Worm (Caenorhabditis elegans) whole organism, early embryonic: ENCODE measurements around the gene dpf-2.

ENCODE experiments used
- B0310.2 ChIP-seq: sonication (generic microtip); optimal IDR thresholded peaks from 2 replicates; lab custom pipeline; 2016; ENCODE audit warnings: mild to moderate bottlenecking, missing genetic modification characterization, missing compliant biosample characterization
- F13C5.2 ChIP-seq: sonication (generic microtip); optimal IDR thresholded peaks from 2 replicates; lab custom pipeline; 2017; ENCODE audit warnings: mild to moderate bottlenecking, missing genetic modification characterization, inconsistent platforms, missing compliant biosample characterization
- aly-1 ChIP-seq: sonication (generic microtip); optimal IDR thresholded peaks from 2 replicates; lab custom pipeline; 2016; ENCODE audit warnings: missing genetic modification characterization, missing compliant biosample characterization
- ama-1 ChIP-seq: fragments of 150-350 bp; optimal IDR thresholded peaks from 2 replicates; lab custom pipeline; 2014
- ceh-13 ChIP-seq: fragments of 200-800 bp; sonication (Bioruptor generic); optimal IDR thresholded peaks from 2 replicates; lab custom pipeline; 2018; ENCODE audit warnings: mild to moderate bottlenecking, missing genetic modification characterization, missing compliant biosample characterization
- ceh-36 ChIP-seq: sonication (generic microtip); optimal IDR thresholded peaks from 2 replicates; lab custom pipeline; 2016; ENCODE audit warnings: missing genetic modification characterization, inconsistent platforms, missing compliant biosample characterization
- ets-7 ChIP-seq: sonication (generic microtip); optimal IDR thresholded peaks from 2 replicates; lab custom pipeline; 2016; ENCODE audit warnings: missing genotype, missing genetic modification characterization, missing compliant biosample characterization
- flt-1 ChIP-seq: fragments of 200-800 bp; sonication (Bioruptor generic); IDR thresholded peaks from 2 replicates; pipeline ENCODE4 v1.3.6; 2022; ENCODE audit warnings: missing genetic modification characterization, missing compliant biosample characterization
- hmbx-1 ChIP-seq: sonication (generic microtip); optimal IDR thresholded peaks from 2 replicates; lab custom pipeline; 2016; ENCODE audit warnings: mild to moderate bottlenecking, missing genetic modification characterization, missing compliant biosample characterization
- hmg-4 ChIP-seq: fragments of 200-800 bp; sonication (Bioruptor generic); optimal IDR thresholded peaks from 2 replicates; lab custom pipeline; 2018; ENCODE audit warnings: mild to moderate bottlenecking, missing genetic modification characterization, missing compliant biosample characterization
- hnd-1 ChIP-seq: sonication (generic microtip); optimal IDR thresholded peaks from 2 replicates; lab custom pipeline; 2016; ENCODE audit warnings: missing genetic modification characterization, missing compliant biosample characterization
- pes-1 ChIP-seq: fragments of 200-800 bp; sonication (Bioruptor generic); IDR thresholded peaks from 2 replicates; pipeline ENCODE4 v1.3.6; 2022; ENCODE audit warnings: missing genetic modification reagents, missing genetic modification characterization, missing compliant biosample characterization
- scrt-1 ChIP-seq: fragments of 200-800 bp; sonication (Bioruptor generic); IDR thresholded peaks from 2 replicates; pipeline ENCODE4 v1.3.6; 2022; ENCODE audit warnings: missing genetic modification characterization, missing compliant biosample characterization
- sea-1 ChIP-seq: fragments of 200-800 bp; sonication (Bioruptor generic); conservative IDR thresholded peaks from 2 replicates; pipeline ENCODE4 v1.3.6; 2022; ENCODE audit warnings: missing genetic modification characterization, missing compliant biosample characterization
- tbx-11 ChIP-seq: fragments of 200-800 bp; sonication (Bioruptor generic); IDR thresholded peaks from 2 replicates; pipeline ENCODE4 v1.3.6; 2022; ENCODE audit warnings: missing genetic modification characterization, missing compliant biosample characterization
- tbx-37 ChIP-seq: fragments of 200-800 bp; sonication (Bioruptor generic); conservative IDR thresholded peaks from 2 replicates; pipeline ENCODE4 v1.3.6; 2022; ENCODE audit warnings: missing genetic modification reagents, missing genetic modification characterization, missing compliant biosample characterization
- tra-4 ChIP-seq: sonication (generic microtip); optimal IDR thresholded peaks from 2 replicates; lab custom pipeline; 2017; ENCODE audit warnings: missing genetic modification characterization, missing compliant biosample characterization

The dpf-2 gene

DNA sequence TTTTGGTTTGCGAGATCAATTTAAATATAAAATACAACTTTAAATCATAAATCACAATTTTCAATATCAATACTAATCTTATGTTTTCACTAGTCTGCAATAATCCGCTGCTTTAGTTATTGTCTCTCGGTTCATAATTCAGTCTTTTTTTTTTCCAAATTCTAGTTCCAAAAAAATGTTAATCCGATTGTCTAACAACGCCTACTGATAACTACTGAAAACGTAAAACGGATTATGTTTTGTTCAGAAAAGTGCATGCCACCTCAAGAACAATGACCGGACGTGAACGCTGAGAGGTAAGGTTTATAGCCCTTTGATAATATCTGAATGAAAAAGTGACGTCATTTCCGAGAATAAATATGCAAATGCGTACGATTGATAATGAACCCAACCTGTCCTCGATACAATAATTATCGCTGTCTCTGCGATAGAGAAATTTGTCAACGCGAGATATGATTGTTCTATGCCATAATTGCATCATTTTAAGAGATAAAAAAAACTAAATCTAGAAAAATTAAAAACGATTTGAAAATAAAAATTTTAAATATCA lies 38.4 kb upstream of the dpf-2 start, which contains the start of gene sprr-2:
TSS of gene sprr-2 (plus strand) at position 248 of the 550 bp plus-strand sequence.
- no peak for TF ChIP-seq ceh-13
- TF ChIP-seq ama-1 (lab: Kevin White, UChicago) = no peak
- TF ChIP-seq hmbx-1 (tag; lab: Kevin White, UChicago) = no peak
- TF ChIP-seq tbx-11 (GFP tag; lab: Robert Waterston, UW) = no peak
- no peak for TF ChIP-seq ets-7 (tag; lab: Kevin White, UChicago)
- TF ChIP-seq sea-1 (GFP tag; lab: Robert Waterston, UW) = no peak
- TF ChIP-seq pes-1 (GFP tag; lab: Robert Waterston, UW) = no peak
- TF ChIP-seq F13C5.2 (tag; lab: Kevin White, UChicago) = no peak
- TF ChIP-seq flt-1 (GFP tag; lab: Robert Waterston, UW) = no peak
- no peak for TF ChIP-seq hnd-1
- no peak for TF ChIP-seq tra-4 (tag; lab: Kevin White, UChicago)
- TF ChIP-seq ceh-36 (tag; lab: Kevin White, UChicago) = no peak
- TF ChIP-seq hmg-4 = no peak

DNA sequence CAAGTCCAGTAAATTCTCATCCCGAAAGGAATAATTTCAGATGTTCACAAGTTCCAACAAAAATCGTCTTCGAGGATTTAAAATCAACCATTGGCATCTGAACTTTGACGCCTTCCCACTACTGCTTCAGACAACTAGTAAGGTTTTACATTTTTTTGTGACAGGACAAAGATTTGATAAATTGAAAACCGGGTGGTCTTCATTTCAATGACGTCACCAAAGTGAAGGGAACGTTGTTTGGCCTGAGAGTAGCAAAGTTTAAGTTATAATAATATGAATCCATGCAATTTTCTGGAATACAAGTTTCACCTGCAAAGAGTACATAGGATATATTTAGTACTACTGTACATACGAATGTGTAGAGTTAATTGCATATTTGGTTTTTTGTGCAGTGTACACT lies 37.5 kb upstream of the dpf-2 start:
- TF ChIP-seq tra-4 (tag; lab: Kevin White, UChicago) = no peak
- no peak for TF ChIP-seq ceh-36 (tag; lab: Kevin White, UChicago)
- TF ChIP-seq tbx-37 (GFP tag; lab: Robert Waterston, UW) = no peak
- TF ChIP-seq hmg-4 = no peak
- no peak for TF ChIP-seq hnd-1
- TF ChIP-seq F13C5.2 (tag; lab: Kevin White, UChicago) = no peak
- TF ChIP-seq ets-7 (tag; lab: Kevin White, UChicago) = no peak
- TF ChIP-seq scrt-1 (GFP tag; lab: Robert Waterston, UW) = no peak
- no peak for TF ChIP-seq tbx-11 (GFP tag; lab: Robert Waterston, UW)
- TF ChIP-seq ceh-13 = no peak
- TF ChIP-seq flt-1 (GFP tag; lab: Robert Waterston, UW) = no peak
- TF ChIP-seq pes-1 (GFP tag; lab: Robert Waterston, UW) = no peak
- no peak for TF ChIP-seq B0310.2 (tag; lab: Kevin White, UChicago)

DNA sequence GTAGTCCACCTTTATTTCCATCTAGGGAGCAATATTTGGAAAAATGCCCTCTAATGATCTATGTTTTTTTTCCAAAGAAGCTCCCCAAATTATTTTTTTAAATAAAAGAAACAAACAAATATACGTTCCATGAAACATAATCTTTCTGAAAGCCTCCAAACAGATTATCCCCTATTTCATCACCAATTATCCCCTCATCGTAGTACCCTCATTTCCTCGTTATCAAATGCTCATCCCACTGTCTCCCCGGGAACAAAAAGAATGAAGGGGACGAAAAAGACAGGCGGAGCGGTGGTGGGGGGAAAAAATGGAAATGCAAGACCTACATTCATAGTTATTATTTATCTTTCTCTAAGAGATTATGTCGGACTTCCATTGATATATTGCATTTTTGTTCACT lies 34.2 kb upstream of the dpf-2 start:
- no peak for TF ChIP-seq hmbx-1 (tag; lab: Kevin White, UChicago)
- no peak for TF ChIP-seq ama-1 (lab: Kevin White, UChicago)
- no peak for TF ChIP-seq ceh-13
- TF ChIP-seq F13C5.2 (tag; lab: Kevin White, UChicago) = no peak
- no peak for TF ChIP-seq tra-4 (tag; lab: Kevin White, UChicago)

DNA sequence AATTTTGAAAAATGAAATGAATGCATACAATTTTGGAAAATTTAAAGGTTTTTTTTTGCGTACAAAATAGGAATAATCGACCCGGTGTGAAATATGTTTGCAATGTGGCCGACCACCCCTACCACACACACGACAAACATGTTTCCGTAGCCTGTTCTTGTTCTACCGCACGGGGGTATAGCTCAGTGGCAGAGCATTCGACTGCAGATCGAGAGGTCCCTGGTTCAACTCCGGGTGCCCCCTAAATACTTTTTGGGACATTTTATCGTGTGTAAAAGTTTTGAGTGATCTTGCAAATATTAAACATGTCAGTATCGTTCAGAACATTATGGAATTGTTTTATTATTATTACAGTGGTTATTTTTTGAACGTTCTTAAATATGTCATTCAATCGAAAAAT lies 26.9 kb upstream of the dpf-2 start:
- TF ChIP-seq F13C5.2 (tag; lab: Kevin White, UChicago) (peak; percentile 82), ceh-13 (peak; percentile 92), pes-1 (GFP tag; lab: Robert Waterston, UW) (peak; percentile 95), ets-7 (tag; lab: Kevin White, UChicago) (peak; percentile 59), tbx-37 (GFP tag; lab: Robert Waterston, UW) (peak; percentile 88), hnd-1 (peak; percentile 68), aly-1 (tag; lab: Kevin White, UChicago) (peak; percentile 83), tra-4 (tag; lab: Kevin White, UChicago) (peak; percentile 65), B0310.2 (tag; lab: Kevin White, UChicago) (peak; percentile 79), sea-1 (GFP tag; lab: Robert Waterston, UW) (peak; percentile 90), ama-1 (lab: Kevin White, UChicago) (no peak), scrt-1 (GFP tag; lab: Robert Waterston, UW) (peak; percentile 91), hmbx-1 (tag; lab: Kevin White, UChicago) (peak; percentile 76), tbx-11 (GFP tag; lab: Robert Waterston, UW) (peak; percentile 86), ceh-36 (tag; lab: Kevin White, UChicago) (peak; percentile 84), hmg-4 (peak; percentile 90), flt-1 (GFP tag; lab: Robert Waterston, UW) (peak; percentile 90)

DNA sequence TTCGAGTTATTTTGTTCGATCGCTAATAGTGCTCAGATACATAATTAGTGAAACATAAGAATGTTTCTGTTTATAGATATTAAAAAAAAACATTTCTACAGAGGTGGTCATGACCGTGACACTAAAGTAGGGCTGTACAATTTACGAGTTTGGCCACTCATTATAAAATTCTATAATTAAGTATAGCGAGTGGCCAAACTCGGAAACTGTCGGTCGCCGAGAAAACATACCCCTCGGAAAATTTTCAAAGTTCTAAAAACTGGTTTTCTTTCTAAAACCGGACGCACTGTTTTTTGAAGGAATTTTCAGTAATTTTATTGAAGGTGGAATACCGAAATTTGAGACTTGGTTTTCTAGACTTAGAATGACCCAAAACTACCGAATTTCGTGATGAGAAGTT lies 25.9 kb upstream of the dpf-2 start:
- TF ChIP-seq F13C5.2 (tag; lab: Kevin White, UChicago) (no peak), pes-1 (GFP tag; lab: Robert Waterston, UW) (no peak), tra-4 (tag; lab: Kevin White, UChicago) (no peak), hnd-1 (no peak), aly-1 (tag; lab: Kevin White, UChicago) (no peak), ceh-36 (tag; lab: Kevin White, UChicago) (no peak), tbx-11 (GFP tag; lab: Robert Waterston, UW) (no peak), scrt-1 (GFP tag; lab: Robert Waterston, UW) (no peak), tbx-37 (GFP tag; lab: Robert Waterston, UW) (no peak), hmg-4 (no peak), sea-1 (GFP tag; lab: Robert Waterston, UW) (no peak), B0310.2 (tag; lab: Kevin White, UChicago) (no peak), flt-1 (GFP tag; lab: Robert Waterston, UW) (no peak), hmbx-1 (tag; lab: Kevin White, UChicago) (no peak), ceh-13 (no peak), ets-7 (tag; lab: Kevin White, UChicago) (no peak), ama-1 (lab: Kevin White, UChicago) (no peak)

- TF ChIP-seq B0310.2 (tag; lab: Kevin White, UChicago) (no peak), ets-7 (tag; lab: Kevin White, UChicago) (no peak), pes-1 (GFP tag; lab: Robert Waterston, UW) (no peak), scrt-1 (GFP tag; lab: Robert Waterston, UW) (no peak), tra-4 (tag; lab: Kevin White, UChicago) (no peak), ceh-13 (no peak), flt-1 (GFP tag; lab: Robert Waterston, UW) (no peak), tbx-11 (GFP tag; lab: Robert Waterston, UW) (no peak), hnd-1 (no peak), tbx-37 (GFP tag; lab: Robert Waterston, UW) (no peak), ceh-36 (tag; lab: Kevin White, UChicago) (no peak), ama-1 (lab: Kevin White, UChicago) (no peak), aly-1 (tag; lab: Kevin White, UChicago) (no peak), hmg-4 (no peak), F13C5.2 (tag; lab: Kevin White, UChicago) (no peak), hmbx-1 (tag; lab: Kevin White, UChicago) (no peak), sea-1 (GFP tag; lab: Robert Waterston, UW) (no peak)
Measured at ce11 chrX:14806936-14807335, 24.7 kb upstream of the dpf-2 start, which contains the start of gene F42D1.4. Gene F42D1.4, plus strand, starts transcription at chrX:14807236.
